Worm (Caenorhabditis elegans): ENCODE measurements around the gene W06G6.10.

DNA sequence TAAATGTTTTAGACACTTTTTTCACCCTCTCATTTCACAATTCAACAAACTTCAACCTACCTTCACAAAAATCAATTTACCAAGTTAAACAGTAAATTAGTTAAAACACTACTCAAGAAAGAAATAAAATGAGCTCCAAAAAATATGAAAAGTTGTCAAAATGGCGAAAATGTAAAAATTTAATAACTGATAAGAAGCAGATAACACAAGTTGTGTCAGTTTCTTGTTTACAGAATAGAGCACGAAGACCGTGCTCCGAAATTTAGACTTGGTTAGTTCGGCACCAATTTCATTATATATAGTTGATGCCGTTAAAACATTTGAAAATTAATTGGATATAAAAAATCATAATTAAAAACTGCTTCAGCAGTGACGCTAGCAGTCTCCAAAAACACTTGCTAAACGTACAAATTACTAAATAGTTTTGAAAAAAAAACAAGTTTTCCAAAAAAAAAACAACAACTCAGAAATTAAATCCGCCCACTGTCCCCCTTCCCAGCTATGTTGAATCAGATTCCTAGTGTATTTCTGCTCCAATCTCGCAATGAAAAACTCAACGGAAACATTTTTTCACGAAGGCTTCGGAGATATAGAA lies 36.1 kb downstream of the W06G6.10 start, which contains the start of gene srw-54:
- no peak for TF ChIP-seq nhr-19 (GFP tag; conservative IDR thresholded peaks at IDR 0.05)
- no peak for TF ChIP-seq alr-1 (tag; optimal IDR thresholded peaks at IDR 0.05; ENCODE audit: borderline replicate concordance)
- TF ChIP-seq fkh-10 (GFP tag; optimal IDR thresholded peaks at IDR 0.05) = no peak
- TF ChIP-seq dpl-1 (GFP tag; optimal IDR thresholded peaks at IDR 0.05) = no peak
- TF ChIP-seq aha-1 (tag; optimal IDR thresholded peaks at IDR 0.05) = no peak
- no peak for TF ChIP-seq nhr-90 (tag; optimal IDR thresholded peaks at IDR 0.05; ENCODE audit: poor library complexity)
- no peak for TF ChIP-seq snpc-4 (tag; optimal IDR thresholded peaks at IDR 0.05)
- no peak for TF ChIP-seq ama-1 (optimal IDR thresholded peaks at IDR 0.05)
- no peak for TF ChIP-seq ces-1 (GFP tag; optimal IDR thresholded peaks at IDR 0.05)
- no peak for TF ChIP-seq jun-1 (tag; optimal IDR thresholded peaks at IDR 0.05)
- no peak for TF ChIP-seq blmp-1 (tag; optimal IDR thresholded peaks at IDR 0.05)
- TF ChIP-seq swsn-7 (tag; optimal IDR thresholded peaks at IDR 0.05) = no peak
- no peak for TF ChIP-seq elt-3 (tag; optimal IDR thresholded peaks at IDR 0.05)

Measured in whole organism, L1 larva.